Worm (Caenorhabditis elegans) whole organism, mixed stage, embryonic: Measurements from ENCODE around the gene R03D7.2.

Experiments used
- M03D4.4 ChIP-seq: sonication (generic microtip); optimal IDR thresholded peaks from 2 replicates; lab custom pipeline; 2017; ENCODE audit warnings: mild to moderate bottlenecking, missing genetic modification characterization, missing compliant biosample characterization
- bed-3 ChIP-seq: fragments of 200-800 bp; sonication (Bioruptor generic); optimal IDR thresholded peaks from 3 replicates; lab custom pipeline; 2018; ENCODE audit warnings: mild to moderate bottlenecking, missing genetic modification characterization, moderate library complexity, missing compliant biosample characterization
- blmp-1 ChIP-seq: fragments of 150-350 bp; optimal IDR thresholded peaks from 2 replicates; lab custom pipeline; 2014; ENCODE audit warnings: missing biosample characterization, missing genetic modification characterization
- ceh-39 ChIP-seq: fragments of 150-350 bp; optimal IDR thresholded peaks from 2 replicates; lab custom pipeline; 2014; ENCODE audit warnings: missing biosample characterization, missing genetic modification characterization
- ceh-43 ChIP-seq: fragments of 200-800 bp; sonication (Bioruptor generic); optimal IDR thresholded peaks from 2 replicates; lab custom pipeline; 2018; ENCODE audit warnings: mild to moderate bottlenecking, missing genetic modification characterization, moderate library complexity, missing compliant biosample characterization
- ceh-83 ChIP-seq: fragments of 200-800 bp; sonication (Bioruptor generic); optimal IDR thresholded peaks from 2 replicates; lab custom pipeline; 2018; ENCODE audit warnings: mild to moderate bottlenecking, missing genetic modification characterization, missing compliant biosample characterization
- ces-1 ChIP-seq: fragments of 150-350 bp; optimal IDR thresholded peaks from 2 replicates; lab custom pipeline; 2014; ENCODE audit warnings: missing biosample characterization, missing genetic modification reagents, missing genetic modification characterization
- drap-1 ChIP-seq: fragments of 200-800 bp; sonication (Bioruptor generic); optimal IDR thresholded peaks from 3 replicates; lab custom pipeline; 2018; ENCODE audit warnings: mild to moderate bottlenecking, missing genetic modification characterization, missing compliant biosample characterization
- elt-1 ChIP-seq: sonication (generic microtip); optimal IDR thresholded peaks from 2 replicates; lab custom pipeline; 2017; ENCODE audit warnings: missing genetic modification characterization, mild to moderate bottlenecking, missing compliant biosample characterization, antibody characterized with exemption, moderate library complexity, borderline replicate concordance; ENCODE audit not compliant: insufficient read depth
- elt-3 ChIP-seq: fragments of 150-350 bp; optimal IDR thresholded peaks from 2 replicates; lab custom pipeline; 2014; ENCODE audit warnings: missing biosample characterization, missing genetic modification characterization
- flh-1 ChIP-seq: fragments of 200-800 bp; sonication (Bioruptor generic); optimal IDR thresholded peaks from 2 replicates; lab custom pipeline; 2018; ENCODE audit warnings: mild to moderate bottlenecking, missing genetic modification characterization, moderate library complexity, missing compliant biosample characterization
- ham-2 ChIP-seq: fragments of 200-800 bp; sonication (Bioruptor generic); optimal IDR thresholded peaks from 2 replicates; lab custom pipeline; 2018; ENCODE audit warnings: mild to moderate bottlenecking, missing genetic modification characterization, missing compliant biosample characterization
- hlh-1 ChIP-seq: fragments of 150-350 bp; optimal IDR thresholded peaks from 2 replicates; lab custom pipeline; 2014; ENCODE audit warnings: missing biosample characterization, missing genetic modification reagents, missing genetic modification characterization
- lin-13 ChIP-seq: fragments of 150-350 bp; optimal IDR thresholded peaks from 2 replicates; lab custom pipeline; 2014; ENCODE audit warnings: missing biosample characterization, missing genetic modification characterization
- lin-32 ChIP-seq: fragments of 200-800 bp; sonication (Bioruptor generic); optimal IDR thresholded peaks from 2 replicates; lab custom pipeline; 2018; ENCODE audit warnings: mild to moderate bottlenecking, missing genetic modification characterization, missing compliant biosample characterization
- lsy-2 ChIP-seq: fragments of 150-350 bp; optimal IDR thresholded peaks from 2 replicates; lab custom pipeline; 2014; ENCODE audit warnings: missing biosample characterization, missing genetic modification characterization
- mab-5 ChIP-seq: fragments of 150-350 bp; optimal IDR thresholded peaks from 2 replicates; lab custom pipeline; 2014; ENCODE audit warnings: missing biosample characterization, missing genetic modification characterization
- mep-1 ChIP-seq: fragments of 150-350 bp; optimal IDR thresholded peaks from 2 replicates; lab custom pipeline; 2017; ENCODE audit warnings: missing biosample characterization, missing genetic modification reagents, missing genetic modification characterization, inconsistent platforms
- mls-2 ChIP-seq: sonication (generic microtip); optimal IDR thresholded peaks from 2 replicates; lab custom pipeline; 2016; ENCODE audit warnings: mild to moderate bottlenecking, missing genetic modification characterization, moderate library complexity, missing compliant biosample characterization
- nhr-12 ChIP-seq: fragments of 150-350 bp; optimal IDR thresholded peaks from 2 replicates; lab custom pipeline; 2014; ENCODE audit warnings: missing biosample characterization, missing genetic modification characterization
- nhr-2 ChIP-seq: fragments of 150-350 bp; optimal IDR thresholded peaks from 2 replicates; lab custom pipeline; 2014; ENCODE audit warnings: missing biosample characterization, missing genetic modification characterization
- nhr-237 ChIP-seq: fragments of 150-350 bp; optimal IDR thresholded peaks from 2 replicates; lab custom pipeline; 2014; ENCODE audit warnings: missing biosample characterization, missing genetic modification characterization
- nhr-76 ChIP-seq: sonication (generic microtip); optimal IDR thresholded peaks from 2 replicates; lab custom pipeline; 2017; ENCODE audit warnings: missing biosample characterization, missing genetic modification characterization
- pha-4 ChIP-seq: fragments of 150-350 bp; optimal IDR thresholded peaks from 2 replicates; lab custom pipeline; 2018; ENCODE audit warnings: missing biosample characterization, missing genetic modification reagents, missing genetic modification characterization
- snpc-4 ChIP-seq: fragments of 150-350 bp; optimal IDR thresholded peaks from 2 replicates; lab custom pipeline; 2014; ENCODE audit warnings: missing biosample characterization, missing genetic modification characterization
- tbx-8 ChIP-seq: fragments of 200-800 bp; sonication (Bioruptor generic); optimal IDR thresholded peaks from 2 replicates; lab custom pipeline; 2018; ENCODE audit warnings: mild to moderate bottlenecking, missing genetic modification characterization, moderate library complexity, missing compliant biosample characterization
- unc-39 ChIP-seq: fragments of 150-350 bp; optimal IDR thresholded peaks from 2 replicates; lab custom pipeline; 2014; ENCODE audit warnings: missing biosample characterization, missing genetic modification characterization
- unc-62 ChIP-seq: fragments of 150-350 bp; optimal IDR thresholded peaks from 2 replicates; lab custom pipeline; 2014; ENCODE audit warnings: missing biosample characterization, missing genetic modification reagents, missing genetic modification characterization
- zip-8 ChIP-seq: fragments of 150-350 bp; optimal IDR thresholded peaks from 2 replicates; lab custom pipeline; 2014; ENCODE audit warnings: missing biosample characterization, missing genetic modification characterization
- ztf-11 ChIP-seq: fragments of 150-350 bp; optimal IDR thresholded peaks from 2 replicates; lab custom pipeline; 2014; ENCODE audit warnings: missing biosample characterization, missing genetic modification characterization

The R03D7.2 gene

ce11 chrII:10932305-10932704 is 2.7 kb downstream of the R03D7.2 start:
- no peak for TF ChIP-seq elt-1 (tag; lab: Kevin White, UChicago)
- TF ChIP-seq zip-8 (tag; lab: Kevin White, UChicago), result no peak
- TF ChIP-seq ces-1 (GFP tag; lab: Kevin White, UChicago), result no peak
- TF ChIP-seq blmp-1 (tag; lab: Kevin White, UChicago), result no peak
- TF ChIP-seq tbx-8 (GFP tag; lab: Kevin White, UChicago), result no peak
- TF ChIP-seq nhr-12 (tag; lab: Kevin White, UChicago), result no peak
- no peak for TF ChIP-seq hlh-1 (tag; lab: Kevin White, UChicago)

- TF ChIP-seq tbx-8 (GFP tag; lab: Kevin White, UChicago) (no peak), nhr-76 (no peak), lin-32 (no peak), ceh-43 (no peak), ceh-83 (no peak), nhr-237 (tag; lab: Kevin White, UChicago) (no peak), unc-62 (GFP tag; lab: Kevin White, UChicago) (no peak), flh-1 (GFP tag; lab: Kevin White, UChicago) (no peak), bed-3 (GFP tag; lab: Kevin White, UChicago) (no peak), unc-39 (tag; lab: Kevin White, UChicago) (no peak), mep-1 (no peak), nhr-12 (tag; lab: Kevin White, UChicago) (no peak), ces-1 (GFP tag; lab: Kevin White, UChicago) (no peak), mab-5 (tag; lab: Kevin White, UChicago) (no peak), hlh-1 (tag; lab: Kevin White, UChicago) (no peak), lsy-2 (tag; lab: Kevin White, UChicago) (no peak), zip-8 (tag; lab: Kevin White, UChicago) (no peak)
Measured at ce11 chrII:10930678-10931650, 4.0 kb downstream of the R03D7.2 start.

- TF ChIP-seq lin-13 (tag; lab: Kevin White, UChicago) (no peak), M03D4.4 (tag; lab: Kevin White, UChicago) (no peak), ham-2 (GFP tag; lab: Kevin White, UChicago) (peak; percentile 16), pha-4 (tag; lab: Kevin White, UChicago) (no peak), ceh-39 (no peak), mls-2 (tag; lab: Kevin White, UChicago) (no peak), mab-5 (tag; lab: Kevin White, UChicago) (no peak), bed-3 (GFP tag; lab: Kevin White, UChicago) (no peak), zip-8 (tag; lab: Kevin White, UChicago) (no peak), elt-1 (tag; lab: Kevin White, UChicago) (peak; percentile 88), unc-39 (tag; lab: Kevin White, UChicago) (no peak), unc-62 (GFP tag; lab: Kevin White, UChicago) (no peak), elt-3 (tag; lab: Kevin White, UChicago) (no peak), flh-1 (GFP tag; lab: Kevin White, UChicago) (no peak), lin-32 (no peak), nhr-2 (tag; lab: Kevin White, UChicago) (no peak)
Measured at ce11 chrII:10925804-10926570, 9.0 kb downstream of the R03D7.2 start, which contains the start of gene metr-1. TSS of gene metr-1 (plus strand) at chrII:10926561.

- TF ChIP-seq elt-1 (tag; lab: Kevin White, UChicago) (no peak), blmp-1 (tag; lab: Kevin White, UChicago) (no peak), mep-1 (no peak), lin-13 (tag; lab: Kevin White, UChicago) (no peak), snpc-4 (tag; lab: Kevin White, UChicago) (no peak), lsy-2 (tag; lab: Kevin White, UChicago) (no peak), hlh-1 (tag; lab: Kevin White, UChicago) (no peak), elt-3 (tag; lab: Kevin White, UChicago) (no peak), drap-1 (GFP tag; lab: Kevin White, UChicago) (no peak), unc-39 (tag; lab: Kevin White, UChicago) (no peak), ztf-11 (no peak), ceh-43 (no peak), nhr-237 (tag; lab: Kevin White, UChicago) (no peak)
Measured at ce11 chrII:10924669-10925068, 10.3 kb downstream of the R03D7.2 start.
